Worm (Caenorhabditis elegans): ENCODE measurements around the gene algn-14.

DNA sequence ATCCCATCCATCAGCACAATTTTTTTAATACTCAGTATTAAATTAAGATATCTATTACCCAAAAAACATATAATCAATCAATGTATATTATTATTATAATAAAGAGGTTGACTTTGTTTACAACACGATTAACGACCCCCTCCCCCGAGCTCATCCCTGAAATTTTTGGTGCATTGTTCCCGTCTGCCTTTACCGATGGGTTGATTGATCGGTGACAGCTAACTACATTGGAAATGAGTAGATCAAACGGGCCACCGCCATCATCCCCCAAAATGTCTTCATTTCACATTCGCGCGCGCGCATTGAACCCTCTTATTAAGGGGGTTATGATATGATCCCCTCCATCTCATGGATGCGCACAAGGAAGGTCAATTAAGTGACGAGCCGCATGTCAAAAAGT, 43.4 kb downstream of the algn-14 start:
- no peak for TF ChIP-seq F57C9.4 (tag; optimal IDR thresholded peaks at IDR 0.05)
- TF ChIP-seq unc-62 (GFP tag; optimal IDR thresholded peaks at IDR 0.05): no peak
- no peak for TF ChIP-seq chd-7 (tag; optimal IDR thresholded peaks at IDR 0.05)
- no peak for TF ChIP-seq snpc-1.3 (tag; optimal IDR thresholded peaks at IDR 0.05; ENCODE audit: insufficient read depth)
- no peak for TF ChIP-seq snpc-4 (GFP tag; optimal IDR thresholded peaks at IDR 0.05)
- TF ChIP-seq snpc-4 (tag; optimal IDR thresholded peaks at IDR 0.05): no peak
- TF ChIP-seq tbx-9 (tag; optimal IDR thresholded peaks at IDR 0.05; ENCODE audit: borderline replicate concordance): no peak
- TF ChIP-seq B0019.2 (GFP tag; conservative IDR thresholded peaks at IDR 0.05): no peak
- no peak for TF ChIP-seq K11D2.4 (GFP tag; IDR thresholded peaks at IDR 0.05)
- no peak for TF ChIP-seq ama-1 (optimal IDR thresholded peaks at IDR 0.05)
- TF ChIP-seq ama-1 (GFP tag; optimal IDR thresholded peaks at IDR 0.05): no peak
- no peak for TF ChIP-seq gei-17 (GFP tag; optimal IDR thresholded peaks at IDR 0.05)
- TF ChIP-seq ZK185.1 (tag; optimal IDR thresholded peaks at IDR 0.05; ENCODE audit: poor library complexity, severe bottlenecking): no peak
- TF ChIP-seq nfyb-1 (GFP tag; IDR thresholded peaks at IDR 0.05): no peak
- no peak for TF ChIP-seq Y56A3A.18 (GFP tag; IDR thresholded peaks at IDR 0.05)
- no peak for TF ChIP-seq madf-8 (GFP tag; conservative IDR thresholded peaks at IDR 0.05)
